Worm (Caenorhabditis elegans) whole organism, early embryonic: Measurements from ENCODE around the gene ZC302.3.

ENCODE experiments used
- F13C5.2 ChIP-seq: sonication (generic microtip); optimal IDR thresholded peaks from 2 replicates; lab custom pipeline; 2017; ENCODE audit warnings: mild to moderate bottlenecking, missing genetic modification characterization, inconsistent platforms, missing compliant biosample characterization
- aly-1 ChIP-seq: sonication (generic microtip); optimal IDR thresholded peaks from 2 replicates; lab custom pipeline; 2016; ENCODE audit warnings: missing genetic modification characterization, missing compliant biosample characterization
- ama-1 ChIP-seq: fragments of 150-350 bp; optimal IDR thresholded peaks from 2 replicates; lab custom pipeline; 2014
- ceh-36 ChIP-seq: sonication (generic microtip); optimal IDR thresholded peaks from 2 replicates; lab custom pipeline; 2016; ENCODE audit warnings: missing genetic modification characterization, inconsistent platforms, missing compliant biosample characterization
- ets-7 ChIP-seq: sonication (generic microtip); optimal IDR thresholded peaks from 2 replicates; lab custom pipeline; 2016; ENCODE audit warnings: missing genotype, missing genetic modification characterization, missing compliant biosample characterization
- flt-1 ChIP-seq: fragments of 200-800 bp; sonication (Bioruptor generic); IDR thresholded peaks from 2 replicates; pipeline ENCODE4 v1.3.6; 2022; ENCODE audit warnings: missing genetic modification characterization, missing compliant biosample characterization
- hnd-1 ChIP-seq: sonication (generic microtip); optimal IDR thresholded peaks from 2 replicates; lab custom pipeline; 2016; ENCODE audit warnings: missing genetic modification characterization, missing compliant biosample characterization
- scrt-1 ChIP-seq: fragments of 200-800 bp; sonication (Bioruptor generic); IDR thresholded peaks from 2 replicates; pipeline ENCODE4 v1.3.6; 2022; ENCODE audit warnings: missing genetic modification characterization, missing compliant biosample characterization
- sea-1 ChIP-seq: fragments of 200-800 bp; sonication (Bioruptor generic); conservative IDR thresholded peaks from 2 replicates; pipeline ENCODE4 v1.3.6; 2022; ENCODE audit warnings: missing genetic modification characterization, missing compliant biosample characterization
- tbx-11 ChIP-seq: fragments of 200-800 bp; sonication (Bioruptor generic); IDR thresholded peaks from 2 replicates; pipeline ENCODE4 v1.3.6; 2022; ENCODE audit warnings: missing genetic modification characterization, missing compliant biosample characterization
- tra-4 ChIP-seq: sonication (generic microtip); optimal IDR thresholded peaks from 2 replicates; lab custom pipeline; 2017; ENCODE audit warnings: missing genetic modification characterization, missing compliant biosample characterization

- TF ChIP-seq ama-1 (lab: Kevin White, UChicago) (no peak), tbx-11 (GFP tag; lab: Robert Waterston, UW) (no peak), aly-1 (tag; lab: Kevin White, UChicago) (no peak), F13C5.2 (no peak), ceh-36 (tag; lab: Kevin White, UChicago) (no peak), hnd-1 (tag; lab: Kevin White, UChicago) (no peak), ets-7 (tag; lab: Kevin White, UChicago) (no peak), scrt-1 (GFP tag; lab: Robert Waterston, UW) (no peak), sea-1 (GFP tag; lab: Robert Waterston, UW) (0 out of 2 replicates have a peak, but pooled peaks have one; percentile 13), flt-1 (GFP tag; lab: Robert Waterston, UW) (no peak), tra-4 (tag; lab: Kevin White, UChicago) (no peak)
Observed at ce11 chrV:10719833-10720170, 21.5 kb downstream of the ZC302.3 start.
